Fruit fly (Drosophila melanogaster) whole organism, adult: Measurements from ENCODE around the gene CG7518.

Source experiments
- CG14711 ChIP-seq: fragments of 200-800 bp; sonication (Bioruptor generic); optimal IDR thresholded peaks from 2 replicates; lab custom pipeline; 2018; ENCODE audit warnings: missing biosample characterization, mild to moderate bottlenecking, missing genetic modification characterization, moderate library complexity
- CG33017 ChIP-seq: fragments of 200-800 bp; sonication (Bioruptor generic); optimal IDR thresholded peaks from 2 replicates; lab custom pipeline; 2018; ENCODE audit warnings: missing biosample characterization, mild to moderate bottlenecking, missing genetic modification characterization, moderate library complexity
- CG7101 ChIP-seq: fragments of 200-800 bp; sonication (Bioruptor generic); optimal IDR thresholded peaks from 2 replicates; lab custom pipeline; 2018; ENCODE audit warnings: missing biosample characterization, mild to moderate bottlenecking, missing genetic modification characterization, moderate library complexity
- Clk ChIP-seq: fragments of 200-800 bp; sonication (Bioruptor generic); optimal IDR thresholded peaks from 2 replicates; lab custom pipeline; 2017; ENCODE audit warnings: missing biosample characterization, missing genetic modification characterization
- Crg-1 ChIP-seq: fragments of 200-800 bp; sonication (Bioruptor generic); optimal IDR thresholded peaks from 2 replicates; lab custom pipeline; 2016; ENCODE audit warnings: missing biosample characterization, missing genetic modification characterization
- Mnt ChIP-seq: fragments of 200-800 bp; sonication (Bioruptor generic); optimal IDR thresholded peaks from 2 replicates; lab custom pipeline; 2016; ENCODE audit warnings: missing biosample characterization, mild to moderate bottlenecking, missing genetic modification characterization
- bab1 ChIP-seq: fragments of 200-800 bp; sonication (Bioruptor generic); optimal IDR thresholded peaks from 3 replicates; lab custom pipeline; 2019; ENCODE audit warnings: missing biosample characterization, mild to moderate bottlenecking, missing genetic modification characterization, moderate library complexity
- pad ChIP-seq: fragments of 200-800 bp; sonication (Bioruptor generic); optimal IDR thresholded peaks from 3 replicates; lab custom pipeline; 2017; ENCODE audit warnings: missing biosample characterization, missing genetic modification characterization, mild to moderate bottlenecking, moderate library complexity, missing genetic modification reagents

dm6 chr3R:13011621-13011963 lies 13.7 kb downstream of the CG7518 start, which contains the start of gene CtBP:
- TF ChIP-seq CG14711 (tag; lab: Kevin White, UChicago) (no peak), CG33017 (no peak), Crg-1 (GFP tag; lab: Kevin White, UChicago) (no peak), Mnt (GFP tag; lab: Kevin White, UChicago) (no peak), bab1 (GFP tag; lab: Kevin White, UChicago) (no peak), Clk (GFP tag; lab: Kevin White, UChicago) (no peak), CG7101 (tag; lab: Kevin White, UChicago) (no peak), pad (GFP tag; lab: Kevin White, UChicago) (no peak)
